Fruit fly (Drosophila melanogaster): ENCODE data around the gene CG44088.

DNA sequence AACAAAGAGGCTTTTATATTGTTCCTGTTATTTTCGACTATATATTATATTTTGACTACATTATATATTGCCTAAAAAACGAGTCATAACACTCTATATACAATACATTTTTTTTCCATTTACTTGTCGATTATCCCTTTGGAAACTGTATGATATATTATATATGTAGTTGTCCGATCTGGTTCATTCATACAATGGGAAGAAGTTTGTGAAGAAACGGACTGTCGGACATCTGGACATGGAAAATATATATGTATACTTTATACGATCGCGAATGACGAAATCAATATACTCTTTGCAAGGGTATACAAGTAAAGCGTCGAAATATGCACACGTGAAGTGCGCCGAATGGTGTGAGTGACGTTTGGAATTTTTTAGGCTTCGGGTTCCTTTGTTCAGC lies 48.1 kb downstream of the CG44088 start:
- no peak for TF ChIP-seq CG8478 (optimal IDR thresholded peaks at IDR 0.05)
- no peak for TF ChIP-seq CTCF (optimal IDR thresholded peaks at IDR 0.05)
